Fruit fly (Drosophila melanogaster) whole organism, embryonic: Measurements from ENCODE around the gene CG12289.

Source experiments
- Atf6 ChIP-seq: fragments of 200-800 bp; sonication (Bioruptor generic); IDR thresholded peaks from 2 replicates; pipeline ENCODE4 v1.3.6; 2022; ENCODE audit warnings: missing biosample characterization, missing genetic modification characterization
- Bdp1 ChIP-seq: fragments of 200-800 bp; sonication (Bioruptor generic); optimal IDR thresholded peaks from 3 replicates; lab custom pipeline; 2016; ENCODE audit warnings: missing biosample characterization, missing genetic modification characterization
- Bgb ChIP-seq: fragments of 200-800 bp; sonication (Bioruptor generic); IDR thresholded peaks from 2 replicates; pipeline ENCODE4 v1.3.6; 2022; ENCODE audit warnings: missing biosample characterization, missing genetic modification characterization; ENCODE audit not compliant: partially characterized antibody
- CG10209 ChIP-seq: fragments of 200-800 bp; sonication (Bioruptor generic); optimal IDR thresholded peaks from 3 replicates; lab custom pipeline; 2017; ENCODE audit warnings: missing biosample characterization, mild to moderate bottlenecking, missing genetic modification characterization, missing genetic modification reagents
- CG12299 ChIP-seq: fragments of 200-800 bp; sonication (Bioruptor generic); optimal IDR thresholded peaks from 2 replicates; lab custom pipeline; 2018; ENCODE audit warnings: missing biosample characterization, mild to moderate bottlenecking, missing genetic modification characterization
- CG12391 ChIP-seq: fragments of 200-800 bp; sonication (Bioruptor generic); optimal IDR thresholded peaks from 3 replicates; lab custom pipeline; 2018; ENCODE audit warnings: missing biosample characterization, mild to moderate bottlenecking, missing genetic modification characterization, moderate library complexity
- CG16813 ChIP-seq: fragments of 200-800 bp; sonication (Bioruptor generic); IDR thresholded peaks from 3 replicates; pipeline ENCODE4 v1.3.6; 2022; ENCODE audit warnings: missing biosample characterization, missing genetic modification characterization; ENCODE audit not compliant: partially characterized antibody
- CG17328 ChIP-seq: fragments of 200-800 bp; sonication (Bioruptor generic); IDR thresholded peaks from 2 replicates; pipeline ENCODE4 v1.3.6; 2022; ENCODE audit warnings: missing biosample characterization, missing genetic modification characterization
- CG17912 ChIP-seq: fragments of 200-800 bp; sonication (Bioruptor generic); optimal IDR thresholded peaks from 2 replicates; lab custom pipeline; 2018; ENCODE audit warnings: missing biosample characterization, mild to moderate bottlenecking, missing genetic modification characterization
- CG18262 ChIP-seq: fragments of 200-800 bp; optimal IDR thresholded peaks from 3 replicates; lab custom pipeline; 2019; ENCODE audit warnings: missing biosample characterization, mild to moderate bottlenecking, missing genetic modification characterization, moderate library complexity
- CG2199 ChIP-seq: fragments of 200-800 bp; sonication (Bioruptor generic); IDR thresholded peaks from 3 replicates; pipeline ENCODE4 v1.3.6; 2022; ENCODE audit warnings: missing biosample characterization, missing genetic modification characterization
- CG3407 ChIP-seq: fragments of 200-800 bp; sonication (Bioruptor generic); optimal IDR thresholded peaks from 2 replicates; lab custom pipeline; 2018; ENCODE audit warnings: missing biosample characterization, mild to moderate bottlenecking, missing genetic modification characterization
- CG3838 ChIP-seq: fragments of 200-800 bp; sonication (Bioruptor generic); optimal IDR thresholded peaks from 3 replicates; lab custom pipeline; 2016; ENCODE audit warnings: missing biosample characterization, missing genetic modification characterization
- CG4617 ChIP-seq: fragments of 200-800 bp; sonication (Bioruptor generic); optimal IDR thresholded peaks from 3 replicates; lab custom pipeline; 2016; ENCODE audit warnings: missing biosample characterization, missing genetic modification characterization, borderline replicate concordance
- CG4730 ChIP-seq: fragments of 200-800 bp; sonication (Bioruptor generic); IDR thresholded peaks from 2 replicates; pipeline ENCODE4 v1.3.6; 2022; ENCODE audit warnings: missing biosample characterization, missing genetic modification characterization
- CG5953 ChIP-seq: fragments of 200-800 bp; sonication (Bioruptor generic); IDR thresholded peaks from 2 replicates; pipeline ENCODE4 v1.3.6; 2022; ENCODE audit warnings: missing biosample characterization, missing genetic modification characterization
- CG7839 ChIP-seq: fragments of 200-800 bp; sonication (Bioruptor generic); optimal IDR thresholded peaks from 3 replicates; lab custom pipeline; 2018; ENCODE audit warnings: missing biosample characterization, mild to moderate bottlenecking, missing genetic modification characterization, moderate library complexity
- CG7928 ChIP-seq: fragments of 200-800 bp; sonication (Bioruptor generic); optimal IDR thresholded peaks from 2 replicates; lab custom pipeline; 2017; ENCODE audit warnings: missing biosample characterization, mild to moderate bottlenecking, missing genetic modification characterization
- CG8281 ChIP-seq: fragments of 200-800 bp; sonication (Bioruptor generic); optimal IDR thresholded peaks from 2 replicates; lab custom pipeline; 2018; ENCODE audit warnings: missing biosample characterization, mild to moderate bottlenecking, missing genetic modification characterization, moderate library complexity
- CG8765 ChIP-seq: fragments of 200-800 bp; sonication (Bioruptor generic); IDR thresholded peaks from 2 replicates; pipeline ENCODE4 v1.3.6; 2022; ENCODE audit warnings: missing biosample characterization, missing genetic modification characterization
- CG9797 ChIP-seq: fragments of 200-800 bp; sonication (Bioruptor generic); optimal IDR thresholded peaks from 3 replicates; lab custom pipeline; 2018; ENCODE audit warnings: missing biosample characterization, mild to moderate bottlenecking, missing genetic modification characterization
- Doc2 ChIP-seq: fragments of 200-800 bp; sonication (Bioruptor generic); IDR thresholded peaks from 2 replicates; pipeline ENCODE4 v1.3.6; 2022; ENCODE audit warnings: missing biosample characterization, missing genetic modification characterization
- Ets97D ChIP-seq: fragments of 200-800 bp; sonication (Bioruptor generic); optimal IDR thresholded peaks from 3 replicates; lab custom pipeline; 2016; ENCODE audit warnings: missing biosample characterization, missing genetic modification characterization
- Med ChIP-seq: fragments of 200-800 bp; sonication (Bioruptor generic); peaks from one replicate; lab custom pipeline; 2016; ENCODE audit warnings: missing biosample characterization, missing genetic modification characterization, mild to moderate bottlenecking, inconsistent platforms, moderate library complexity
- Mrtf ChIP-seq: fragments of 200-800 bp; sonication (Bioruptor generic); IDR thresholded peaks from 3 replicates; pipeline ENCODE4 v1.3.6; 2022; ENCODE audit warnings: missing biosample characterization, missing genetic modification characterization
- amos ChIP-seq: fragments of 200-800 bp; sonication (Bioruptor generic); IDR thresholded peaks from 2 replicates; pipeline ENCODE4 v1.3.6; 2022; ENCODE audit warnings: missing biosample characterization, missing genetic modification characterization; ENCODE audit not compliant: partially characterized antibody
- chm ChIP-seq: fragments of 200-800 bp; sonication (Bioruptor generic); IDR thresholded peaks from 2 replicates; pipeline ENCODE4 v1.3.6; 2022; ENCODE audit warnings: missing biosample characterization, missing genetic modification characterization
- chn ChIP-seq: fragments of 200-800 bp; sonication (Bioruptor generic); optimal IDR thresholded peaks from 2 replicates; lab custom pipeline; 2016; ENCODE audit warnings: missing biosample characterization, missing genetic modification characterization
- crp ChIP-seq, 2 experiments: fragments of 200-800 bp; sonication (Bioruptor generic); optimal IDR thresholded peaks; 2 replicates in 1 of 2; 3 replicates in 1 of 2; lab custom pipeline; 2017; ENCODE audit warnings: missing biosample characterization in 2 of 2, missing genetic modification characterization in 2 of 2, mild to moderate bottlenecking in 1 of 2, moderate library complexity in 1 of 2
- danr ChIP-seq: fragments of 200-800 bp; sonication (Bioruptor generic); IDR thresholded peaks from 2 replicates; pipeline ENCODE4 v1.3.6; 2022; ENCODE audit warnings: missing biosample characterization, missing genetic modification characterization
- dati ChIP-seq: fragments of 200-800 bp; sonication (Bioruptor generic); IDR thresholded peaks from 2 replicates; pipeline ENCODE4 v1.3.6; 2022; ENCODE audit warnings: missing biosample characterization, missing genetic modification characterization
- dimm ChIP-seq: fragments of 200-800 bp; sonication (Bioruptor generic); IDR thresholded peaks from 2 replicates; pipeline ENCODE4 v1.3.6; 2022; ENCODE audit warnings: missing biosample characterization, missing genetic modification characterization
- emc ChIP-seq: fragments of 200-800 bp; sonication (Bioruptor generic); optimal IDR thresholded peaks from 2 replicates; lab custom pipeline; 2016; ENCODE audit warnings: missing biosample characterization, missing genetic modification characterization
- ems ChIP-seq: fragments of 200-800 bp; sonication (Bioruptor generic); optimal IDR thresholded peaks from 3 replicates; lab custom pipeline; 2016; ENCODE audit warnings: missing biosample characterization, missing genetic modification characterization
- fd64A ChIP-seq: fragments of 200-800 bp; sonication (Bioruptor generic); optimal IDR thresholded peaks from 3 replicates; lab custom pipeline; 2018; ENCODE audit warnings: missing biosample characterization, mild to moderate bottlenecking, missing genetic modification characterization
- hth ChIP-seq: fragments of >200 bp; optimal IDR thresholded peaks from 2 replicates; lab custom pipeline; 2017; ENCODE audit warnings: inconsistent platforms
- ind ChIP-seq: fragments of 200-800 bp; sonication (Bioruptor generic); optimal IDR thresholded peaks from 3 replicates; lab custom pipeline; 2016; ENCODE audit warnings: missing biosample characterization, missing genetic modification characterization
- inv ChIP-seq: fragments of 200-800 bp; sonication (Bioruptor generic); IDR thresholded peaks from 2 replicates; pipeline ENCODE4 v1.3.6; 2022; ENCODE audit warnings: missing biosample characterization, missing genetic modification characterization; ENCODE audit not compliant: partially characterized antibody
- kni ChIP-seq: fragments of 200-800 bp; sonication (Bioruptor generic); optimal IDR thresholded peaks from 3 replicates; lab custom pipeline; 2017; ENCODE audit warnings: mild to moderate bottlenecking, missing biosample characterization, missing genetic modification reagents, missing genetic modification characterization
- lov ChIP-seq, 2 experiments: fragments of 200-800 bp in 1 of 2; fragments of >200 bp in 1 of 2; sonication (Bioruptor generic) in 1 of 2; IDR thresholded peaks in 1 of 2; optimal IDR thresholded peaks in 1 of 2; 2 replicates in 1 of 2; 3 replicates in 1 of 2; pipeline versions ENCODE4 v1.3.6 to Lab custom; 2017 to 2022; ENCODE audit warnings: missing biosample characterization in 1 of 2, missing genetic modification characterization in 1 of 2
- maf-S ChIP-seq: fragments of 200-800 bp; sonication (Bioruptor generic); optimal IDR thresholded peaks from 2 replicates; lab custom pipeline; 2016; ENCODE audit warnings: missing biosample characterization, missing genetic modification characterization
- nmo ChIP-seq: fragments of 200-800 bp; sonication (Bioruptor generic); optimal IDR thresholded peaks from 2 replicates; lab custom pipeline; 2018; ENCODE audit warnings: missing biosample characterization, mild to moderate bottlenecking, missing genetic modification characterization, moderate library complexity
- rib ChIP-seq: fragments of 200-800 bp; sonication (Bioruptor generic); IDR thresholded peaks from 2 replicates; pipeline ENCODE4 v1.3.6; 2022; ENCODE audit warnings: missing biosample characterization, missing genetic modification characterization
- so ChIP-seq: fragments of 200-800 bp; sonication (Bioruptor generic); IDR thresholded peaks from 3 replicates; pipeline ENCODE4 v1.3.6; 2022; ENCODE audit warnings: missing biosample characterization, missing genetic modification characterization
- tll ChIP-seq, 2 experiments: fragments of 200-800 bp in 1 of 2; fragments of >200 bp in 1 of 2; sonication (Bioruptor generic) in 1 of 2; optimal IDR thresholded peaks; 2 replicates each; lab custom pipeline; 2017 to 2019; ENCODE audit warnings: missing biosample characterization in 2 of 2, missing genetic modification characterization in 2 of 2, mild to moderate bottlenecking in 1 of 2, moderate library complexity in 1 of 2
- z ChIP-seq: fragments of 200-800 bp; sonication (Bioruptor generic); IDR thresholded peaks from 3 replicates; pipeline ENCODE4 v1.3.6; 2022; ENCODE audit warnings: missing biosample characterization, missing genetic modification characterization
- zen ChIP-seq: fragments of 200-800 bp; sonication (Bioruptor generic); optimal IDR thresholded peaks from 3 replicates; lab custom pipeline; 2018; ENCODE audit warnings: missing biosample characterization, mild to moderate bottlenecking, missing genetic modification characterization, moderate library complexity

Gene CG12289

DNA sequence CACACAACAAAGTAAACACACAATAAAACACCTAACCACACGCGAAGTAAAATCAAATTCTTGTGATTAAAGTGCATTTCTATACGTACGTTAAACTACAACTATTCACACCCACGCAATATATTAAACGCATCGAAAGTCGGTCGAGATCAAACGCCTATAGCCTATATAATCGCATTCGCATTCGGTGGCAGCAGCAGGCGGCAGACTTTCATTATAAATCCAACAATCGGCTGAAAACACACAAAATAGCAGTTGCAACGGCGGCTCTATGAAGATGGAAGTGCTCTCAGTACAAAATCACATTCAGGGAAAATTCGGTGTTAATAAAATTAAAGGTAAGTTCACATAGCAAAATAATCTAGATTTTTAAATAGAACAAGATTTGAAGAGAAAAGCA lies 30.0 kb upstream of the CG12289 start:
- TF ChIP-seq CG17912 (GFP tag; lab: Kevin White, UChicago) (no peak), amos (GFP tag; lab: Robert Waterston, UW) (no peak), Med (GFP tag; lab: Kevin White, UChicago) (peak; percentile 73), fd64A (GFP tag; lab: Kevin White, UChicago) (no peak), chm (peak; percentile 65), CG2199 (GFP tag; lab: Robert Waterston, UW) (peak; percentile 55; the same call in 2 of the 3 replicates)
- TF ChIP-seq, all 482 proteins: peak for 3

DNA sequence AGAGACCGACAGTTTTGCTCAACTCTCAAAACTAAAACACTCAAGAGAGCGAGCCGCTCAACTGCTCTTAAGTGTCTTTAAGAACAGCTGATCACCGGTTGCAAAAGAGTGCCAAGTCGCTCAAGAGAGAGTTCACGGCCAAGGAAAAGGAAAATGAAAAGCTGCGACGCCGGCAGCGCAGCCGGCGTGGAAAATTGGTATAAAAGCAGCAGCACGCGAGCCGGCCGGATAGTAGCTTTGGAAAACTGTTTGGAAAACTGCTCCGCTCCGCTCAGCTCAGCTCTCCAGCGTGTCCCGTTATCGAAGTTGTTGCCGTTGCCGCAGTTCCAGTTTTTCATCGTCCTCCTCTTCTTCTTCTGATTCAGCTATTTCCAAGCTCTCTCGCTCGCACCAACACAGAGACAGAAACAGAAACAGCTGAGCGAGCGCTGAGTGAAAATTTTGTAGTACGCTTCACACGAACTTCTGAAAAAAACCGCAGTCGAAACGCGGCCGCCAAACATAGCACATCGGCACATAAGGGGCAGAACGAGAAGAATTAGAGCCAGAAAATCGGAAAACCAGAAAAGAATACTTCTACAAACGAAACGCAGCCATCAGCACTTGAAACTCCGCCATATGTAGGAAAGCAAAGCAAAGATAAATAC lies 29.2 kb upstream of the CG12289 start, which contains the start of gene chrb:
TSS of gene chrb (plus strand) at position 224 of the 647 bp plus-strand sequence.
- peak; percentile 16 for TF ChIP-seq CG9797 (GFP tag; lab: Kevin White, UChicago)
- peak; percentile 36 for TF ChIP-seq CG12391 (tag; lab: Kevin White, UChicago)
- no peak for TF ChIP-seq CG8765 (GFP tag; lab: Robert Waterston, UW)
- no peak for TF ChIP-seq dati
- TF ChIP-seq chn (GFP tag; lab: Kevin White, UChicago): peak; percentile 40
- TF ChIP-seq Ets97D (GFP tag; lab: Kevin White, UChicago): no peak
- no peak for TF ChIP-seq CG8281 (tag; lab: Kevin White, UChicago)
- TF ChIP-seq inv (GFP tag; lab: Robert Waterston, UW): peak; percentile 39; the same call in 1 of the 2 replicates
- no peak for TF ChIP-seq CG7928 (GFP tag; lab: Kevin White, UChicago)
- peak; percentile 26 for TF ChIP-seq maf-S (GFP tag; lab: Kevin White, UChicago)
- peak; percentile 81; the same call in 2 of the 3 replicates for TF ChIP-seq so (GFP tag; lab: Robert Waterston, UW)
- TF ChIP-seq CG5953 (GFP tag; lab: Robert Waterston, UW): 0 out of 2 replicates have a peak, but pooled peaks have one; percentile 23
- TF ChIP-seq CG4730: no peak
- TF ChIP-seq Doc2: no peak
- no peak for TF ChIP-seq hth (lab: Kevin White, UChicago)
- TF ChIP-seq zen: no peak
- peak; percentile 67 for TF ChIP-seq CG17328 (GFP tag; lab: Robert Waterston, UW)
- peak; percentile 43 for TF ChIP-seq CG10209 (GFP tag; lab: Kevin White, UChicago)
- no peak for TF ChIP-seq dimm (GFP tag; lab: Robert Waterston, UW)
- peak; percentile 97 for TF ChIP-seq z
- TF ChIP-seq emc: no peak
- peak; percentile 46 for TF ChIP-seq CG18262 (tag; lab: Kevin White, UChicago)
- peak; percentile 43; the same call in 1 of the 3 replicates for TF ChIP-seq CG16813 (GFP tag; lab: Robert Waterston, UW)
- peak; percentile 29 for TF ChIP-seq Atf6 (GFP tag; lab: Robert Waterston, UW)
- TF ChIP-seq CG3407 (GFP tag; lab: Kevin White, UChicago): peak; percentile 87
- TF ChIP-seq CG3838 (GFP tag; lab: Kevin White, UChicago): no peak
- TF ChIP-seq CG4617 (GFP tag; lab: Kevin White, UChicago): no peak
- no peak for TF ChIP-seq lov (optimal IDR thresholded peaks at IDR 0.05; lab: Kevin White, UChicago)
- peak; percentile 80; the same call in 2 of the 3 replicates for TF ChIP-seq lov (GFP tag; IDR thresholded peaks at IDR 0.05; lab: Robert Waterston, UW)
- TF ChIP-seq ind (GFP tag; lab: Kevin White, UChicago): no peak
- peak; percentile 93 for TF ChIP-seq kni (GFP tag; lab: Kevin White, UChicago)
- TF ChIP-seq CG12299: peak; percentile 45
- no peak; the same call in 1 of the 2 replicates for TF ChIP-seq rib
- TF ChIP-seq tll (GFP tag; optimal IDR thresholded peaks at IDR 0.05; lab: Kevin White, UChicago): no peak
- TF ChIP-seq crp (GFP tag; optimal IDR thresholded peaks at IDR 0.05; lab: Kevin White, UChicago): peak; percentile 47 to 85
- TF ChIP-seq ems: peak; percentile 53
- no peak for TF ChIP-seq danr
- no peak for TF ChIP-seq Bdp1 (GFP tag; lab: Kevin White, UChicago)
- peak; percentile 28 for TF ChIP-seq nmo (GFP tag; lab: Kevin White, UChicago)
- peak; percentile 34 for TF ChIP-seq CG7839
- no peak for TF ChIP-seq Mrtf (GFP tag; lab: Robert Waterston, UW)
- peak; percentile 74 for TF ChIP-seq Bgb (GFP tag; lab: Robert Waterston, UW)
